Fruit fly (Drosophila melanogaster): ENCODE results near the gene CG2120.

CG2120 gene

dm6 chrX:8135420-8135874, at the start of gene CG2120, which contains the start of gene cyr:
CG2120 (plus strand) TSS chrX:8135824.
cyr (minus strand) TSS chrX:8135713.
- no peak for TF ChIP-seq Sin3A (optimal IDR thresholded peaks at IDR 0.05)
- TF ChIP-seq h (optimal IDR thresholded peaks at IDR 0.05): no peak
- no peak for TF ChIP-seq Myc (optimal IDR thresholded peaks at IDR 0.05)
- no peak for TF ChIP-seq ttk (optimal IDR thresholded peaks at IDR 0.05)
- no peak for TF ChIP-seq insv (optimal IDR thresholded peaks at IDR 0.05)
- no peak for TF ChIP-seq psq (optimal IDR thresholded peaks at IDR 0.05)

dm6 chrX:8087113-8087512, 48.5 kb upstream of the CG2120 start, which contains the start of gene CG2256:
CG2256 (minus strand) TSS chrX:8087213.
- TF ChIP-seq Sin3A (optimal IDR thresholded peaks at IDR 0.05): no peak
- no peak for TF ChIP-seq ttk (optimal IDR thresholded peaks at IDR 0.05)
- no peak for TF ChIP-seq insv (optimal IDR thresholded peaks at IDR 0.05)
- no peak for TF ChIP-seq psq (optimal IDR thresholded peaks at IDR 0.05)
- no peak for TF ChIP-seq h (optimal IDR thresholded peaks at IDR 0.05)
- TF ChIP-seq Myc (optimal IDR thresholded peaks at IDR 0.05): no peak

dm6 chrX:8091017-8091620, 44.5 kb upstream of the CG2120 start:
- TF ChIP-seq Myc (optimal IDR thresholded peaks at IDR 0.05): no peak
- TF ChIP-seq insv (optimal IDR thresholded peaks at IDR 0.05): no peak
- no peak for TF ChIP-seq ttk (optimal IDR thresholded peaks at IDR 0.05)
- no peak for TF ChIP-seq h (optimal IDR thresholded peaks at IDR 0.05)
- no peak for TF ChIP-seq psq (optimal IDR thresholded peaks at IDR 0.05)
- TF ChIP-seq Sin3A (optimal IDR thresholded peaks at IDR 0.05): no peak

DNA sequence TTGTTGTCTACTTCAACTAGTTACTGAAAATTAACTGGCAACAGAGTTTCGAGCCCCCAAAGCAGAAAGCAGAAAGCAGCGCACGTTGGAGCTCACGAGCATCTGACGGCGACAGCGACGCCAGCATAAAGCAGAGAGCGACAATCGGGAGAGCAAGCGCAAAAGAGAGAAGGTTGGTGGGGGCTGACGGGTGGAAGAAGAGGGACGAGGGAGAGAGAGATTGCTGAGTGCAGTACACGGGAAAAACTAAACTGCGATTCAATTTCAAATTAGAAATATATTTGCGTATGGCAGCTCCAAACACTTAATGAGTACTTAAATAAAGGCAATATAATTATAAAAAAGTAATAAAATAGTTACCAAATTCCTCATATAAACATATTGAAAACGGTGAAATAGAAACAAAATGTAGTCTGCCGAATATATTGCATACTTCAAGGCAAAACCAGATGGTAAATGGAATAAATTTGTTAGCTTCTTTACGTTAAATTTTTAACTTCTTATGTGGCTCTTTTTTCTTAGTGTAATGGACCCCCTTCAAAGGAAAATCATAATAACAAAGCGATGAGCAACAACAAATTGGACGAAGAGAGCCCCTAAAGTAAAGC, 43.4 kb upstream of the CG2120 start:
- TF ChIP-seq psq (optimal IDR thresholded peaks at IDR 0.05): no peak
- TF ChIP-seq ttk (optimal IDR thresholded peaks at IDR 0.05): no peak
- no peak for TF ChIP-seq Sin3A (optimal IDR thresholded peaks at IDR 0.05)
- TF ChIP-seq h (optimal IDR thresholded peaks at IDR 0.05): no peak
- no peak for TF ChIP-seq Myc (optimal IDR thresholded peaks at IDR 0.05)
- TF ChIP-seq insv (optimal IDR thresholded peaks at IDR 0.05): no peak

DNA sequence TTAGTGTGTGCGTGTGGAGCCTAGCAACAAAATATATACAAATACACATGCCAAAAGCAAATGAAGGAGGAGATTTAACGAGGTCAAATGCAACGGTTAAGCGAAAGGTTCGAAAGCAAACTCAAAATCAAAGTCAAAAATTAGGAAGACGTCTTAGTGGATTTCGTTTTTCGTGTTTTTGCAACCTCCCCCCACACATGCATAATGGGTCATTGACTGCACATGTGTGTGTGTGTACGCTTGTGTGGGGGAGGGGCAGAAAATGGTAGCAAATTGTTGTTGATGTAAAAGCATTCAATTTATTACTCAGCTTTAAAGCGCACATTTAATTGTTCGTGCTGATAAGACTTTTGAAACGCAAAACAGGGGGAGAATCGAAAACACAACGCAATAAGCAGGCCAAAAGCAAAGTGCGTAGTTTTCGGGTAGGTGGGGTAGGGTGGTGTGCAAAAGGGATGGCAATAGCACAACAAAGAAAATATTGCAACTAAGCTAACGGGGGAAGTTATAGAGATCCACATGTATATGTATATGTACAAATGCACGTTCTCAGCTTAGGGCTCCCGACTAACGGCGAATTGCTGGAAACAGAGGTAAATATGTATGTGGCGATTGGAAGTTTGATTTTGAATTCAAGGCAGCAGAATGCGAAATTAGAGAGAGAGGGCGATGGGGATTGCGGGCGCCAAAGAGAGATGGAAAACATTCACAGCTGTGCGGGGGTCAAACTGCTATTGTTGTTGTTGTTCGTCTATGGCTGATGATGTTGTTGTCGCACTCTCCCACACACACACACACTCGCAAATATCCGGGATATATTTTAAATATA, 42.5 kb upstream of the CG2120 start:
- TF ChIP-seq Sin3A (optimal IDR thresholded peaks at IDR 0.05) (no peak), h (optimal IDR thresholded peaks at IDR 0.05) (no peak), psq (optimal IDR thresholded peaks at IDR 0.05) (no peak), ttk (optimal IDR thresholded peaks at IDR 0.05) (no peak)

DNA sequence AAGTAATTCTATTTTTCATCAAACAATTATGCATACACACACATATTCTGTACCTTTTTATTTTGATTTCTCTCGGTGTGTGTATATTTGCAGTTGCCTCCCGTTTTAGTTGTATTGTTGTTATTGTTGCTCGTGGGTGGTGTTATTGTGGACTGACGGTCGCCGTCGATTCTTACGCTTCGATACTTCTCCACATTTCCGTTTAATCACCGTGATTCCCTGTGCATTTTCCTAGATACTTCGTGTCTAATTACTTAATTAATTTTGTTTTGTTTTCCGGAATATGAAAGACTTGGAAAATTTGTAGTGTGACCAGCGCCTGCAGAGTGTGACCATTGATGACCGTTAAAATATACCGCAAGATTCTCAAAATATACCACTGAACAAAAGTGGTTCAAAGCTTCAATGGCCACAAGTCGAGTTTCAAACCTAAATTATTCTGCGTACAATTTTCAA, 41.9 kb upstream of the CG2120 start, which contains the start of gene UbcE2H:
TSS of gene UbcE2H (minus strand) at position 343 of the 456 bp plus-strand sequence.
- TF ChIP-seq psq (optimal IDR thresholded peaks at IDR 0.05) (no peak), h (optimal IDR thresholded peaks at IDR 0.05) (no peak), insv (optimal IDR thresholded peaks at IDR 0.05) (no peak), Myc (optimal IDR thresholded peaks at IDR 0.05) (no peak), ttk (optimal IDR thresholded peaks at IDR 0.05) (no peak), Sin3A (optimal IDR thresholded peaks at IDR 0.05) (no peak)

DNA sequence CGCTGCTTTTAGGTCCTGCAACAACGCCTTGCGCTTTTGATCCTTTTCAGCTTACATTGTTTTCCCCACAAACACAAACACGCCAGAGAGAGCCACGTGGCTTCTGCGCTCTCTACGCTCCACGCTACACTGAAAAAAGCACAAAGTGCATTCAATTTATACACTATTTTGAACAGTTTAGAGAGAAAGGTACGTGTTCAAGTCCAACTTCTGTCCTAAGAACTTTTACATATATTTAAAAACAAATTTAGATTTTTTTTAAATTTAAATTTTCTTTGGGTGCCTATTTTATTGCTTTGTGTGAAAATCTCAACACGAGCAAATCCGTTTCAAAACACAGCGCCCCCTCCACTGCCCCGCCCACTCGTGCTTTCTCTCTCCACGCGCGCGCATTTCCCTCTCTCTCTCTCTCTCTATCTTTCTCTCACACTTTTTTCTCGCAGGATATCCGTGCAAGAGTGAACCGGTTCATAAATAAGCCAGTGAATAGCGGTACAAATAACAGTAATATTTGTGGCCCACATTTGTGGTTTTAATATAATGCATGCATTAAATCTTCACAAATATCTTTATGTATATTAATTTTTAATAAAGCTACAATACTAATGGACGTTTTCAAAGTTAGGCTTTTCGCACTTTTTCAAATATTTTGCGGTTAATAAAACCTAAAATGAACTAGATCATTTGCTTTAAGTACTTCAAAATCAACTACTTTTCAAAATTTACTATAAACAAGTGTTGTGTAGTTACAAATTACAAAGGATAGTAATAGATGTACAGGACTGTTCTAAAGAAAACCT, 35.4 kb upstream of the CG2120 start:
- TF ChIP-seq Sin3A (optimal IDR thresholded peaks at IDR 0.05) (no peak), insv (optimal IDR thresholded peaks at IDR 0.05) (no peak), psq (optimal IDR thresholded peaks at IDR 0.05) (no peak)

DNA sequence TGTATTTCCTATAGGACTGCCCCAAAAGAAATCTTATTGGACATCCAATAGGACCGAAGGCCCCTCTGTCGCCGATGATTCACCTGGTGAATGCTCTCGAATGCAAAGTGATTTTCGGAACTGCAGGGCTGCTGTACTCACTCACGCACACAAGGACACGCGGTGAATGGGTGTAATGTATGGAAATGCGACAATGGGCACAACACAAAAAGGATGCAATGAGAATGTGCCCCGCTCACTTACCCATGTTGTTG, 34.9 kb upstream of the CG2120 start:
- TF ChIP-seq ttk (optimal IDR thresholded peaks at IDR 0.05): no peak
- no peak for TF ChIP-seq Myc (optimal IDR thresholded peaks at IDR 0.05)
- TF ChIP-seq insv (optimal IDR thresholded peaks at IDR 0.05): no peak
- TF ChIP-seq h (optimal IDR thresholded peaks at IDR 0.05): no peak
- TF ChIP-seq psq (optimal IDR thresholded peaks at IDR 0.05): no peak
- no peak for TF ChIP-seq Sin3A (optimal IDR thresholded peaks at IDR 0.05)

dm6 chrX:8101479-8102198, 34.0 kb upstream of the CG2120 start, which contains the start of gene CG2258:
CG2258 (minus strand) TSS chrX:8102095.
- TF ChIP-seq h (optimal IDR thresholded peaks at IDR 0.05): no peak
- TF ChIP-seq psq (optimal IDR thresholded peaks at IDR 0.05): no peak
- TF ChIP-seq insv (optimal IDR thresholded peaks at IDR 0.05): no peak
- TF ChIP-seq Myc (optimal IDR thresholded peaks at IDR 0.05): no peak
- TF ChIP-seq Sin3A (optimal IDR thresholded peaks at IDR 0.05): no peak
- TF ChIP-seq ttk (optimal IDR thresholded peaks at IDR 0.05): no peak

dm6 chrX:8106281-8107050, 29.2 kb upstream of the CG2120 start:
- TF ChIP-seq psq (optimal IDR thresholded peaks at IDR 0.05): no peak
- no peak for TF ChIP-seq insv (optimal IDR thresholded peaks at IDR 0.05)
- no peak for TF ChIP-seq ttk (optimal IDR thresholded peaks at IDR 0.05)
- no peak for TF ChIP-seq Myc (optimal IDR thresholded peaks at IDR 0.05)
- TF ChIP-seq Sin3A (optimal IDR thresholded peaks at IDR 0.05): no peak
- TF ChIP-seq h (optimal IDR thresholded peaks at IDR 0.05): no peak
